Worm (Caenorhabditis elegans) whole organism, L1 larva: ENCODE results near the gene T23F2.5.

ENCODE experiments used
- C04F5.9 ChIP-seq: sonication (generic microtip); optimal IDR thresholded peaks from 2 replicates; lab custom pipeline; 2016; ENCODE audit warnings: missing genetic modification characterization, missing compliant biosample characterization
- C16A3.4 ChIP-seq: fragments of 150-350 bp; optimal IDR thresholded peaks from 2 replicates; lab custom pipeline; 2014; ENCODE audit warnings: missing biosample characterization, missing genetic modification characterization
- C34B4.2 ChIP-seq: sonication (generic microtip); optimal IDR thresholded peaks from 2 replicates; lab custom pipeline; 2017; ENCODE audit warnings: mild to moderate bottlenecking, missing genetic modification characterization, missing compliant biosample characterization
- F16B12.6 ChIP-seq: fragments of 150-350 bp; optimal IDR thresholded peaks from 2 replicates; lab custom pipeline; 2014; ENCODE audit warnings: missing biosample characterization, missing genetic modification characterization
- Y116A8C.19 ChIP-seq: sonication (generic microtip); optimal IDR thresholded peaks from 2 replicates; lab custom pipeline; 2016; ENCODE audit warnings: missing compliant biosample characterization, missing genetic modification characterization, borderline replicate concordance
- blmp-1 ChIP-seq: fragments of 150-350 bp; optimal IDR thresholded peaks from 2 replicates; lab custom pipeline; 2014; ENCODE audit warnings: missing biosample characterization, missing genetic modification characterization
- ceh-8 ChIP-seq: fragments of 200-800 bp; sonication (Bioruptor generic); optimal IDR thresholded peaks from 2 replicates; lab custom pipeline; 2018; ENCODE audit warnings: mild to moderate bottlenecking, missing genetic modification characterization, moderate library complexity, missing compliant biosample characterization
- ceh-82 ChIP-seq, 3 experiments: fragments of 150-350 bp in 1 of 3; sonication (generic microtip) in 2 of 3; optimal IDR thresholded peaks; 2 replicates each; lab custom pipeline; 2014 to 2017; ENCODE audit warnings: missing biosample characterization in 3 of 3, missing genetic modification characterization in 3 of 3
- ceh-90 ChIP-seq: sonication (generic microtip); optimal IDR thresholded peaks from 2 replicates; lab custom pipeline; 2016; ENCODE audit warnings: missing genetic modification characterization, missing compliant biosample characterization
- ces-1 ChIP-seq: fragments of 150-350 bp; optimal IDR thresholded peaks from 2 replicates; lab custom pipeline; 2014; ENCODE audit warnings: missing biosample characterization, missing genetic modification reagents, missing genetic modification characterization
- dpl-1 ChIP-seq, 3 experiments: fragments of 150-350 bp in 2 of 3; sonication (generic microtip) in 1 of 3; optimal IDR thresholded peaks; 2 replicates each; lab custom pipeline; 2014 to 2017; ENCODE audit warnings: missing biosample characterization in 3 of 3, missing genetic modification characterization in 3 of 3, missing genetic modification reagents in 3 of 3
- dsc-1 ChIP-seq: sonication (generic microtip); optimal IDR thresholded peaks from 2 replicates; lab custom pipeline; 2016; ENCODE audit warnings: mild to moderate bottlenecking, missing genetic modification characterization, missing compliant biosample characterization
- efl-1 ChIP-seq, 4 experiments: fragments of 150-350 bp; optimal IDR thresholded peaks in 3 of 4; peaks in 1 of 4; 1 replicate in 1 of 4; 2 replicates in 3 of 4; lab custom pipeline; 2014; ENCODE audit warnings: missing biosample characterization in 2 of 4, missing genetic modification characterization in 2 of 4, missing genetic modification reagents in 2 of 4
- efl-3 ChIP-seq: fragments of 200-800 bp; sonication (Bioruptor generic); optimal IDR thresholded peaks from 2 replicates; lab custom pipeline; 2018; ENCODE audit warnings: mild to moderate bottlenecking, missing genetic modification characterization, missing compliant biosample characterization
- egl-27 ChIP-seq, 2 experiments: fragments of 150-350 bp in 1 of 2; sonication (generic microtip); optimal IDR thresholded peaks; 3 replicates each; lab custom pipeline; 2017 to 2018; ENCODE audit warnings: missing biosample characterization in 2 of 2, missing genetic modification characterization in 2 of 2, missing genetic modification reagents in 2 of 2
- elt-2 ChIP-seq: sonication (generic microtip); optimal IDR thresholded peaks from 2 replicates; lab custom pipeline; 2016; ENCODE audit warnings: missing genetic modification characterization, mild to moderate bottlenecking, inconsistent platforms, missing compliant biosample characterization, missing genetic modification reagents
- elt-3 ChIP-seq, 6 experiments: fragments of 150-350 bp in 1 of 6; sonication (generic microtip); optimal IDR thresholded peaks; 2 replicates each; lab custom pipeline; 2017 to 2018; ENCODE audit warnings: missing biosample characterization in 6 of 6, missing genetic modification characterization in 6 of 6, inconsistent platforms in 1 of 6
- fkh-10 ChIP-seq: sonication (generic microtip); optimal IDR thresholded peaks from 2 replicates; lab custom pipeline; 2017; ENCODE audit warnings: missing biosample characterization, missing genetic modification reagents, missing genetic modification characterization
- fkh-4 ChIP-seq: sonication (generic microtip); optimal IDR thresholded peaks from 2 replicates; lab custom pipeline; 2016; ENCODE audit warnings: missing compliant biosample characterization, missing genetic modification characterization, borderline replicate concordance
- fkh-8 ChIP-seq: sonication (generic microtip); optimal IDR thresholded peaks from 2 replicates; lab custom pipeline; 2016; ENCODE audit warnings: mild to moderate bottlenecking, missing genetic modification characterization, missing compliant biosample characterization
- fos-1 ChIP-seq: fragments of 150-350 bp; optimal IDR thresholded peaks from 2 replicates; lab custom pipeline; 2014; ENCODE audit warnings: missing biosample characterization, missing genetic modification characterization
- hlh-4 ChIP-seq: sonication (generic microtip); optimal IDR thresholded peaks from 2 replicates; lab custom pipeline; 2016; ENCODE audit warnings: mild to moderate bottlenecking, missing genetic modification characterization, missing compliant biosample characterization
- jun-1 ChIP-seq: fragments of 150-350 bp; optimal IDR thresholded peaks from 2 replicates; lab custom pipeline; 2014; ENCODE audit warnings: missing biosample characterization, missing genetic modification reagents, missing genetic modification characterization
- lin-14 ChIP-seq: fragments of 200-800 bp; sonication (Bioruptor generic); optimal IDR thresholded peaks from 2 replicates; lab custom pipeline; 2018; ENCODE audit warnings: mild to moderate bottlenecking, missing genetic modification characterization, moderate library complexity, missing compliant biosample characterization
- lin-39 ChIP-seq: fragments of 150-350 bp; optimal IDR thresholded peaks from 2 replicates; lab custom pipeline; 2014; ENCODE audit warnings: missing biosample characterization, missing genetic modification reagents, missing genetic modification characterization
- lsy-2 ChIP-seq, 2 experiments: fragments of 150-350 bp; optimal IDR thresholded peaks; 2 replicates each; lab custom pipeline; 2014; ENCODE audit warnings: missing biosample characterization in 2 of 2, missing genetic modification characterization in 2 of 2
- mef-2 ChIP-seq: fragments of 150-350 bp; optimal IDR thresholded peaks from 2 replicates; lab custom pipeline; 2014; ENCODE audit warnings: missing biosample characterization, missing genetic modification characterization
- mep-1 ChIP-seq: fragments of 150-350 bp; optimal IDR thresholded peaks from 2 replicates; lab custom pipeline; 2014; ENCODE audit warnings: missing biosample characterization, missing genetic modification characterization
- nhr-20 ChIP-seq: sonication (generic microtip); optimal IDR thresholded peaks from 2 replicates; lab custom pipeline; 2016; ENCODE audit warnings: mild to moderate bottlenecking, missing genetic modification characterization, missing compliant biosample characterization
- nhr-237 ChIP-seq: fragments of 150-350 bp; optimal IDR thresholded peaks from 2 replicates; lab custom pipeline; 2014; ENCODE audit warnings: missing biosample characterization, missing genetic modification characterization
- nhr-47 ChIP-seq: sonication (generic microtip); optimal IDR thresholded peaks from 2 replicates; lab custom pipeline; 2016; ENCODE audit warnings: mild to moderate bottlenecking, missing genetic modification characterization, moderate library complexity, missing compliant biosample characterization
- nhr-71 ChIP-seq: sonication (generic microtip); optimal IDR thresholded peaks from 2 replicates; lab custom pipeline; 2016; ENCODE audit warnings: mild to moderate bottlenecking, missing genetic modification characterization, moderate library complexity, missing compliant biosample characterization
- nhr-77 ChIP-seq: fragments of 150-350 bp; optimal IDR thresholded peaks from 2 replicates; lab custom pipeline; 2014; ENCODE audit warnings: missing biosample characterization, missing genetic modification characterization
- nhr-84 ChIP-seq: sonication (generic microtip); optimal IDR thresholded peaks from 2 replicates; lab custom pipeline; 2017; ENCODE audit warnings: missing biosample characterization, missing genetic modification characterization
- nhr-85 ChIP-seq: sonication (generic microtip); peaks from one replicate; lab custom pipeline; 2016; ENCODE audit warnings: missing genetic modification characterization, inconsistent platforms, missing compliant biosample characterization
- rnt-1 ChIP-seq: sonication (generic microtip); optimal IDR thresholded peaks from 2 replicates; lab custom pipeline; 2016; ENCODE audit warnings: mild to moderate bottlenecking, missing genetic modification characterization, moderate library complexity, missing compliant biosample characterization
- snu-23 ChIP-seq: sonication (generic microtip); optimal IDR thresholded peaks from 2 replicates; lab custom pipeline; 2016; ENCODE audit warnings: missing genetic modification characterization, missing compliant biosample characterization
- swsn-7 ChIP-seq: sonication (generic microtip); optimal IDR thresholded peaks from 2 replicates; lab custom pipeline; 2016; ENCODE audit warnings: missing genetic modification characterization, missing compliant biosample characterization
- tbx-2 ChIP-seq: sonication (generic microtip); optimal IDR thresholded peaks from 2 replicates; lab custom pipeline; 2016; ENCODE audit warnings: missing genetic modification characterization, missing compliant biosample characterization
- tlp-1 ChIP-seq: fragments of 150-350 bp; optimal IDR thresholded peaks from 2 replicates; lab custom pipeline; 2014; ENCODE audit warnings: missing biosample characterization, missing genetic modification characterization
- unc-30 ChIP-seq: sonication (generic microtip); optimal IDR thresholded peaks from 2 replicates; lab custom pipeline; 2017; ENCODE audit warnings: missing biosample characterization, missing genetic modification characterization
- unc-62 ChIP-seq: fragments of 150-350 bp; optimal IDR thresholded peaks from 2 replicates; lab custom pipeline; 2014; ENCODE audit warnings: missing biosample characterization, missing genetic modification reagents, missing genetic modification characterization
- vab-15 ChIP-seq: sonication (generic microtip); optimal IDR thresholded peaks from 2 replicates; lab custom pipeline; 2017; ENCODE audit warnings: missing genotype, mild to moderate bottlenecking, missing genetic modification characterization, missing compliant biosample characterization
- zip-4 ChIP-seq: fragments of 200-800 bp; sonication (Bioruptor generic); optimal IDR thresholded peaks from 2 replicates; lab custom pipeline; 2018; ENCODE audit warnings: mild to moderate bottlenecking, missing genetic modification characterization, moderate library complexity, missing compliant biosample characterization
- ztf-11 ChIP-seq, 2 experiments: sonication (generic microtip); optimal IDR thresholded peaks; 2 replicates each; lab custom pipeline; 2016 to 2017; ENCODE audit warnings: missing genetic modification characterization in 2 of 2, missing biosample characterization in 1 of 2, missing compliant biosample characterization in 1 of 2
- ztf-4 ChIP-seq: fragments of 150-350 bp; optimal IDR thresholded peaks from 2 replicates; lab custom pipeline; 2014; ENCODE audit warnings: missing biosample characterization, missing genetic modification characterization

The T23F2.5 gene

ce11 chrX:5517844-5518243, 881 bp upstream of the T23F2.5 start:
- peak; percentile 81 for TF ChIP-seq nhr-85 (tag; lab: Kevin White, UChicago)
- peak; percentile 6 for TF ChIP-seq nhr-20
- peak; percentile 24 for TF ChIP-seq zip-4 (GFP tag; lab: Kevin White, UChicago)
- no peak for TF ChIP-seq nhr-77 (tag; lab: Kevin White, UChicago)
- no peak for TF ChIP-seq efl-1 (optimal IDR thresholded peaks at IDR 0.05; lab: Kevin White, UChicago)
- peak in 1 of 2 experiments; percentile 2 for TF ChIP-seq efl-1 (GFP tag; optimal IDR thresholded peaks at IDR 0.05 in 1 of 2; lab: Kevin White, UChicago)
- peak in 1 of 3 experiments; percentile 1 for TF ChIP-seq dpl-1 (GFP tag; optimal IDR thresholded peaks at IDR 0.05; lab: Kevin White, UChicago)
- TF ChIP-seq nhr-71 (tag; lab: Kevin White, UChicago): peak; percentile 17
- TF ChIP-seq ceh-82 (tag; optimal IDR thresholded peaks at IDR 0.05; lab: Kevin White, UChicago): no peak
- TF ChIP-seq lin-14 (GFP tag; lab: Kevin White, UChicago): peak; percentile 55
- peak; percentile 9 for TF ChIP-seq jun-1 (tag; lab: Kevin White, UChicago)
- no peak for TF ChIP-seq dsc-1 (tag; lab: Kevin White, UChicago)
- TF ChIP-seq snu-23 (GFP tag; lab: Kevin White, UChicago): peak; percentile 4
- TF ChIP-seq fkh-8: peak; percentile 28
- peak; percentile 20 for TF ChIP-seq blmp-1

- TF ChIP-seq C16A3.4 (tag; lab: Kevin White, UChicago): no peak
- peak; percentile 27 for TF ChIP-seq lin-14 (GFP tag; lab: Kevin White, UChicago)
- TF ChIP-seq nhr-85 (tag; lab: Kevin White, UChicago): peak; percentile 67
- peak; percentile 29 for TF ChIP-seq nhr-20
- TF ChIP-seq nhr-71 (tag; lab: Kevin White, UChicago): peak; percentile 13
- no peak for TF ChIP-seq ceh-8 (GFP tag; lab: Kevin White, UChicago)
- no peak for TF ChIP-seq hlh-4 (tag; lab: Kevin White, UChicago)
Observed at ce11 chrX:5516365-5516764, 598 bp downstream of the T23F2.5 start.

ce11 chrX:5515459-5515858, 1.5 kb downstream of the T23F2.5 start:
- no peak for TF ChIP-seq dsc-1 (tag; lab: Kevin White, UChicago)
- no peak for TF ChIP-seq elt-3 (tag; optimal IDR thresholded peaks at IDR 0.05; lab: Kevin White, UChicago)
- TF ChIP-seq efl-1 (optimal IDR thresholded peaks at IDR 0.05; lab: Kevin White, UChicago): no peak
- TF ChIP-seq efl-1 (GFP tag; optimal IDR thresholded peaks at IDR 0.05 in 1 of 2; lab: Kevin White, UChicago): no peak
- no peak for TF ChIP-seq ztf-4 (tag; lab: Kevin White, UChicago)
- TF ChIP-seq ztf-11 (tag; optimal IDR thresholded peaks at IDR 0.05; lab: Kevin White, UChicago): no peak
- TF ChIP-seq nhr-237 (tag; lab: Kevin White, UChicago): no peak
- no peak for TF ChIP-seq snu-23 (GFP tag; lab: Kevin White, UChicago)
- no peak for TF ChIP-seq unc-62 (GFP tag; lab: Kevin White, UChicago)
- no peak for TF ChIP-seq egl-27 (tag; optimal IDR thresholded peaks at IDR 0.05; lab: Kevin White, UChicago)
- no peak for TF ChIP-seq fos-1 (tag; lab: Kevin White, UChicago)
- no peak for TF ChIP-seq nhr-84 (tag; lab: Kevin White, UChicago)
- peak; percentile 32 for TF ChIP-seq fkh-10 (GFP tag; lab: Kevin White, UChicago)
- no peak for TF ChIP-seq tlp-1
- TF ChIP-seq efl-3 (GFP tag; lab: Kevin White, UChicago): no peak
- TF ChIP-seq mef-2: no peak
- no peak for TF ChIP-seq fkh-4 (tag; lab: Kevin White, UChicago)
- peak; percentile 54 for TF ChIP-seq ces-1
- TF ChIP-seq lin-14 (GFP tag; lab: Kevin White, UChicago): peak; percentile 69
- no peak for TF ChIP-seq unc-30
- TF ChIP-seq rnt-1 (tag; lab: Kevin White, UChicago): no peak
- TF ChIP-seq tbx-2 (tag; lab: Kevin White, UChicago): no peak
- TF ChIP-seq lsy-2 (tag; optimal IDR thresholded peaks at IDR 0.05; lab: Kevin White, UChicago): peak in 1 of 2 experiments; percentile 7
- no peak for TF ChIP-seq hlh-4 (tag; lab: Kevin White, UChicago)
- TF ChIP-seq nhr-47 (tag; lab: Kevin White, UChicago): no peak
- TF ChIP-seq elt-2 (tag; lab: Kevin White, UChicago): no peak
- no peak for TF ChIP-seq swsn-7 (tag; lab: Kevin White, UChicago)
- no peak for TF ChIP-seq C34B4.2 (tag; lab: Kevin White, UChicago)
- no peak for TF ChIP-seq vab-15 (tag; lab: Kevin White, UChicago)
- TF ChIP-seq fkh-8: no peak
- TF ChIP-seq C04F5.9: no peak
- no peak for TF ChIP-seq lin-39
- TF ChIP-seq Y116A8C.19 (tag; lab: Kevin White, UChicago): no peak
- TF ChIP-seq nhr-71 (tag; lab: Kevin White, UChicago): peak; percentile 30
- TF ChIP-seq ceh-90: no peak
- no peak for TF ChIP-seq zip-4 (GFP tag; lab: Kevin White, UChicago)
- TF ChIP-seq F16B12.6: no peak
- TF ChIP-seq C16A3.4 (tag; lab: Kevin White, UChicago): no peak
- no peak for TF ChIP-seq mep-1 (tag; lab: Kevin White, UChicago)
- TF ChIP-seq, all 84 proteins: peak for 5
